Worm (Caenorhabditis elegans): ENCODE measurements around the gene glb-28.

Gene glb-28

ce11 chrX:15279301-15279700, 37.7 kb downstream of the glb-28 start (continued):
- TF ChIP-seq hrde-1 (tag; optimal IDR thresholded peaks at IDR 0.05; ENCODE audit: borderline replicate concordance), result no peak
- TF ChIP-seq dox-1 (GFP tag; IDR thresholded peaks at IDR 0.05), result peak; percentile 60; the same call in 1 of the 2 replicates
- no peak for TF ChIP-seq madf-10 (tag; optimal IDR thresholded peaks at IDR 0.05)
- no peak for TF ChIP-seq unc-130 (GFP tag; optimal IDR thresholded peaks at IDR 0.05)
- TF ChIP-seq attf-3 (GFP tag; conservative IDR thresholded peaks at IDR 0.05), result no peak
- TF ChIP-seq F57C9.4 (tag; optimal IDR thresholded peaks at IDR 0.05), result no peak
- no peak for TF ChIP-seq C06A6.2 (GFP tag; conservative IDR thresholded peaks at IDR 0.05)
- no peak for TF ChIP-seq lsy-27 (tag; optimal IDR thresholded peaks at IDR 0.05; ENCODE audit: borderline replicate concordance, insufficient read depth)
- TF ChIP-seq pbrm-1 (GFP tag; IDR thresholded peaks at IDR 0.05), result 0 out of 2 replicates have a peak, but pooled peaks have one; percentile 14

ce11 chrX:15278593-15278992, 38.5 kb downstream of the glb-28 start:
- TF ChIP-seq zfh-2 (GFP tag; conservative IDR thresholded peaks at IDR 0.05) (peak; percentile 54), lsy-27 (tag; optimal IDR thresholded peaks at IDR 0.05; ENCODE audit: borderline replicate concordance, insufficient read depth) (no peak), akir-1 (GFP tag; optimal IDR thresholded peaks at IDR 0.05) (no peak), nfyb-1 (GFP tag; IDR thresholded peaks at IDR 0.05) (no peak), snpc-4 (GFP tag; optimal IDR thresholded peaks at IDR 0.05) (no peak), snpc-4 (tag; optimal IDR thresholded peaks at IDR 0.05) (peak in 2 of 4 experiments; percentile 45 to 65), ceh-79 (tag; optimal IDR thresholded peaks at IDR 0.05) (no peak), ekl-4 (GFP tag; IDR thresholded peaks at IDR 0.05) (no peak), cebp-1 (GFP tag; IDR thresholded peaks at IDR 0.05) (no peak), cebp-1 (tag; optimal IDR thresholded peaks at IDR 0.05) (no peak), B0035.1 (tag; optimal IDR thresholded peaks at IDR 0.05) (no peak), B0336.3 (GFP tag; IDR thresholded peaks at IDR 0.05) (no peak), unc-62 (GFP tag; optimal IDR thresholded peaks at IDR 0.05) (no peak), pha-4 (tag; optimal IDR thresholded peaks at IDR 0.05) (no peak), lir-1 (GFP tag; conservative IDR thresholded peaks at IDR 0.05) (no peak), B0261.1 (tag; optimal IDR thresholded peaks at IDR 0.05) (no peak)

ce11 chrX:15277714-15278187, 39.3 kb downstream of the glb-28 start, which contains the start of gene kin-20:
kin-20 (minus strand) TSS chrX:15277764.
- TF ChIP-seq ceh-27 (GFP tag; optimal IDR thresholded peaks at IDR 0.05) (peak; percentile 6), zim-3 (tag; optimal IDR thresholded peaks at IDR 0.05) (no peak), ceh-40 (GFP tag; IDR thresholded peaks at IDR 0.05) (no peak), athp-1 (tag; optimal IDR thresholded peaks at IDR 0.05) (no peak), ztf-22 (GFP tag; optimal IDR thresholded peaks at IDR 0.05) (no peak), lin-26 (GFP tag; IDR thresholded peaks at IDR 0.05) (0 out of 2 replicates have a peak, but pooled peaks have one; percentile 44), madf-6 (GFP tag; IDR thresholded peaks at IDR 0.05) (0 out of 2 replicates have a peak, but pooled peaks have one; percentile 14), snpc-1.1 (tag; optimal IDR thresholded peaks at IDR 0.05; ENCODE audit: insufficient read depth) (no peak), egrh-3 (GFP tag; IDR thresholded peaks at IDR 0.05) (peak; percentile 56; the same call in 1 of the 2 replicates), sea-2 (GFP tag; IDR thresholded peaks at IDR 0.05) (peak; percentile 46; the same call in 1 of the 2 replicates), bed-1 (GFP tag; IDR thresholded peaks at IDR 0.05) (0 out of 2 replicates have a peak, but pooled peaks have one; percentile 22), zfh-2 (GFP tag; conservative IDR thresholded peaks at IDR 0.05) (peak; percentile 91), hmg-1.2 (GFP tag; IDR thresholded peaks at IDR 0.05) (no peak), D2030.7 (GFP tag; IDR thresholded peaks at IDR 0.05) (no peak)

Data from whole organism, young adult.